Fruit fly (Drosophila melanogaster) whole organism, adult: Measurements from ENCODE around the gene LManII.

Source experiments
- CG12768 ChIP-seq: fragments of 200-800 bp; sonication (Bioruptor generic); optimal IDR thresholded peaks from 2 replicates; lab custom pipeline; 2017; ENCODE audit warnings: missing biosample characterization, missing genetic modification characterization, mild to moderate bottlenecking, moderate library complexity, missing genetic modification reagents
- CG5204 ChIP-seq: fragments of 200-800 bp; sonication (Bioruptor generic); optimal IDR thresholded peaks from 2 replicates; lab custom pipeline; 2016; ENCODE audit warnings: missing biosample characterization, missing genetic modification characterization

- TF ChIP-seq CG5204 (GFP tag; lab: Kevin White, UChicago) (no peak), CG12768 (GFP tag; lab: Kevin White, UChicago) (no peak)
Measured at dm6 chr2L:10474815-10475214, 17.4 kb downstream of the LManII start.
